Worm (Caenorhabditis elegans) whole organism, midembryonic: ENCODE data around the gene F08F8.6.

Experiments
- cog-1 ChIP-seq: sonication (generic microtip); optimal IDR thresholded peaks from 2 replicates; lab custom pipeline; 2016; ENCODE audit warnings: missing genetic modification characterization, missing compliant biosample characterization
- flt-1 ChIP-seq: fragments of 200-800 bp; sonication (Bioruptor generic); IDR thresholded peaks from 2 replicates; pipeline ENCODE4 v1.3.6; 2022; ENCODE audit warnings: missing genetic modification characterization, missing compliant biosample characterization
- klf-2 ChIP-seq: fragments of 200-800 bp; sonication (Bioruptor generic); conservative IDR thresholded peaks from 2 replicates; pipeline ENCODE4 v1.3.6; 2022; ENCODE audit warnings: missing genetic modification reagents, missing genetic modification characterization, missing compliant biosample characterization
- med-1 ChIP-seq: sonication (generic microtip); optimal IDR thresholded peaks from 2 replicates; lab custom pipeline; 2017; ENCODE audit warnings: missing genetic modification characterization, mild to moderate bottlenecking, missing compliant biosample characterization, antibody characterized with exemption, missing genetic modification reagents; ENCODE audit not compliant: insufficient read depth
- tab-1 ChIP-seq: fragments of 200-800 bp; sonication (Bioruptor generic); IDR thresholded peaks from 2 replicates; pipeline ENCODE4 v1.3.6; 2022; ENCODE audit warnings: missing genetic modification characterization, missing compliant biosample characterization
- ztf-23 ChIP-seq: fragments of 200-800 bp; sonication (Bioruptor generic); IDR thresholded peaks from 2 replicates; pipeline ENCODE4 v1.3.6; 2022; ENCODE audit warnings: missing genetic modification reagents, missing genetic modification characterization, missing compliant biosample characterization
- ztf-29 ChIP-seq: fragments of 200-800 bp; sonication (Bioruptor generic); IDR thresholded peaks from 2 replicates; pipeline ENCODE4 v1.3.6; 2022; ENCODE audit warnings: missing genetic modification reagents, missing genetic modification characterization, missing compliant biosample characterization

DNA sequence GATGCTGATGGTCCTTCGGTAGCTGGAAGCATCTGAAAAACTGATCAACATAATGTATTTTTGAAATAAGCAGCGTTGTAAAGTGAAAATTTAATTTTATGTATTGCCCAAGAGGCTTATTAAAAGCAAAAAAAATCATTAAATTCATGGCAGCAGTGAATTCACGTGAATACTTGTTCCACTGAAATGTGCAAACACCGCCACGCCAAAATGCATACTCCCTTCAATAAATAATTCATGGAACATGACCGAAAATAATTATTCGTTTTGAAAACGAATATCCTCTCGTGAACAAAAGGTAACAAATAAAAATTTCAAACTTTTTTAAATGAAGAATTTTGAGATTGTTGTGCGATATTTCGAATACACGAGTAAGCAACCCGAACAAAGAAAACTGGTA is 13.9 kb downstream of the F08F8.6 start, which contains the start of gene F08F8.10:
- TF ChIP-seq klf-2 (GFP tag; lab: Robert Waterston, UW), result no peak
- TF ChIP-seq tab-1 (GFP tag; lab: Robert Waterston, UW), result no peak
- TF ChIP-seq ztf-23, result peak; percentile 17; the same call in 1 of the 2 replicates
- TF ChIP-seq flt-1 (GFP tag; lab: Robert Waterston, UW), result no peak
- TF ChIP-seq med-1 (GFP tag; lab: Kevin White, UChicago), result no peak
- TF ChIP-seq cog-1 (tag; lab: Kevin White, UChicago), result peak; percentile 19
- TF ChIP-seq ztf-29, result no peak
